Fruit fly (Drosophila melanogaster): ENCODE measurements around the gene Fit1.
A peak's percentile ranks its signal among the peaks of the same experiment; 100 is the strongest.

Fit1 gene

DNA sequence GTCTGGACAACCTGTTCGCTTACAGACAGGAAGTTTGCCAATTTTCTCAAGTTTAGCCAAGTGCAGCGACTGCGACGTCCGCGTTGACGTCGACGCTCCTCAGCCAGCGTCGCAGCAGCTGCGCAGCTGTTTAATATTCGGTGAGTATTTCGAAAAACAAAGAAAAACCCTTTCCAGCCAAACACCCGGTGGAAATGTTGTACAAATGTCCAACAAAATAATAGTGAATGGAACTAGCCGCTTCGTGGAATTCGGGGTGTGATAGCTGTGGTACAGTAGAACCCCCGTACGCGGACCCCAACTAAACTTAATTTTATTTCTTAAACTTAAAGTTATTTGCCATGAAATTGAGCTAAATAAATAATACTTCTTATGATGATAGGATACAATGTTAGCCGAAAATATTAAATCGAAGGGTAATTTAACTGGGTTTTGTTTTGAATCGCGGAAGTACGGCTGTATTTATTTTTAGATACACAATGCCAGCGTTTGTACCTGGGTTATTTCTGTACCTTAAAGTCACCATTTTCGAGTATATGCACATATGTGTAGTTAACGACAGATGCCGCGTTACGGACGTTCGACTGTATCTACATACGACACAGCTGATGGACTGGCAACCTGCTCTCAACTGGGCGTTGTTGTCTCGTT lies 5.6 kb downstream of the Fit1 start (continued):
- TF ChIP-seq unpg (GFP tag; optimal IDR thresholded peaks at IDR 0.05) (peak; percentile 69), Mrtf (GFP tag; IDR thresholded peaks at IDR 0.05) (peak; percentile 58; the same call in 2 of the 3 replicates), Dek (tag; optimal IDR thresholded peaks at IDR 0.05) (peak; percentile 64), CG12104 (GFP tag; optimal IDR thresholded peaks at IDR 0.05) (peak; percentile 82), CG8478 (optimal IDR thresholded peaks at IDR 0.05) (no peak), Blimp-1 (GFP tag; optimal IDR thresholded peaks at IDR 0.05) (peak; percentile 66), CG10959 (GFP tag; IDR thresholded peaks at IDR 0.05) (no peak), Adf1 (GFP tag; IDR thresholded peaks at IDR 0.05) (peak; percentile 92), CG8924 (tag; optimal IDR thresholded peaks at IDR 0.05) (peak; percentile 84), CG34422 (GFP tag; IDR thresholded peaks at IDR 0.05) (no peak), CG11247 (GFP tag; IDR thresholded peaks at IDR 0.05) (peak; percentile 33; the same call in 1 of the 2 replicates), hb (GFP tag; IDR thresholded peaks at IDR 0.05; ENCODE audit: partially characterized antibody) (no peak), ac (GFP tag; optimal IDR thresholded peaks at IDR 0.05) (peak; percentile 16), row (GFP tag; IDR thresholded peaks at IDR 0.05) (peak; percentile 89), CG30431 (GFP tag; optimal IDR thresholded peaks at IDR 0.05) (peak; percentile 69), az2 (GFP tag; optimal IDR thresholded peaks at IDR 0.05) (peak; percentile 76), ara (GFP tag; IDR thresholded peaks at IDR 0.05) (peak; percentile 64; the same call in 1 of the 2 replicates), CG17829 (tag; optimal IDR thresholded peaks at IDR 0.05) (peak; percentile 74), fd102C (GFP tag; optimal IDR thresholded peaks at IDR 0.05) (no peak), tio (GFP tag; optimal IDR thresholded peaks at IDR 0.05) (no peak), ham (GFP tag; IDR thresholded peaks at IDR 0.05) (no peak), amos (GFP tag; IDR thresholded peaks at IDR 0.05; ENCODE audit: partially characterized antibody) (no peak), hkb (optimal IDR thresholded peaks at IDR 0.05) (no peak), hkb (GFP tag; IDR thresholded peaks at IDR 0.05) (peak; percentile 65), Mes4 (GFP tag; optimal IDR thresholded peaks at IDR 0.05) (peak; percentile 11), CG3065 (GFP tag; optimal IDR thresholded peaks at IDR 0.05) (no peak), run (tag; optimal IDR thresholded peaks at IDR 0.05) (peak; percentile 29), CG13624 (GFP tag; optimal IDR thresholded peaks at IDR 0.05) (peak; percentile 56), fd96Cb (tag; optimal IDR thresholded peaks at IDR 0.05) (peak; percentile 74), wdn (GFP tag; IDR thresholded peaks at IDR 0.05) (peak; percentile 63), E2f2 (GFP tag; IDR thresholded peaks at IDR 0.05) (0 out of 2 replicates have a peak, but pooled peaks have one; percentile 29), bbx (GFP tag; IDR thresholded peaks at IDR 0.05; ENCODE audit: partially characterized antibody) (no peak), Dref (GFP tag; IDR thresholded peaks at IDR 0.05) (no peak), Sox100B (GFP tag; optimal IDR thresholded peaks at IDR 0.05) (peak; percentile 85), lbe (GFP tag; optimal IDR thresholded peaks at IDR 0.05) (no peak), CG7745 (tag; optimal IDR thresholded peaks at IDR 0.05) (no peak), CG4328 (GFP tag; optimal IDR thresholded peaks at IDR 0.05) (peak; percentile 37), Stat92E (GFP tag; optimal IDR thresholded peaks at IDR 0.05) (peak in 1 of 3 experiments; percentile 89), gro (GFP tag; optimal IDR thresholded peaks at IDR 0.05) (peak; percentile 32), gce (GFP tag; IDR thresholded peaks at IDR 0.05) (0 out of 3 replicates have a peak, but pooled peaks have one; percentile 32), CG18262 (tag; optimal IDR thresholded peaks at IDR 0.05) (peak; percentile 84), nom (GFP tag; optimal IDR thresholded peaks at IDR 0.05) (no peak), D19B (GFP tag; optimal IDR thresholded peaks at IDR 0.05) (peak; percentile 60), schlank (tag; optimal IDR thresholded peaks at IDR 0.05) (no peak), CG13287 (GFP tag; IDR thresholded peaks at IDR 0.05; ENCODE audit: partially characterized antibody) (no peak), Kr (GFP tag; optimal IDR thresholded peaks at IDR 0.05) (peak; percentile 29), CG1603 (tag; optimal IDR thresholded peaks at IDR 0.05) (peak; percentile 54), CG13775 (GFP tag; optimal IDR thresholded peaks at IDR 0.05) (peak; percentile 75), CG2199 (GFP tag; IDR thresholded peaks at IDR 0.05) (no peak), org-1 (GFP tag; optimal IDR thresholded peaks at IDR 0.05) (peak; percentile 67)
